Fruit fly (Drosophila melanogaster): ENCODE data around the gene 7B2.
A peak's percentile ranks its signal among the peaks of the same experiment; 100 is the strongest.

The 7B2 gene

DNA sequence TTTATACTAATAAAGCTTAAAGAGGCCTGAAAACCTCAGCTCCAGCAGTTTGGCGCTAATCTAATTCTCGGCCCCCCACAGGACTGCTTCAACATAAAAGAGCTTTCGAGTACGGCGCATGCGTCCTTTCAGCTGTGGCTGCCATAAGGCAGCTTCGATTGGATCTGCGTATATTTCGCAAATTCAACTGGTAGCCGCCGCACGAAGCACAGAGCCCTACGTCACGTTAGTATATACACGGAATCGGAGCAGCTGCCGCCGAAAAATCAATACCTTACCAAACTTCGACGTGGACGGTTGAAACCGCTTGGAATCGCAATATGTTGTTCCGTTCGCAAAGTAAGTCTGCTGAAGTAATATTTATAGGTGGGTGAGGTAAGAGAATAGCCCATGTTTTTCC, at the start of gene 7B2:
Gene 7B2 (plus strand): TSS at position 169 of the 400 bp plus-strand sequence.
- no peak for TF ChIP-seq CG14655 (GFP tag; optimal IDR thresholded peaks at IDR 0.05)
- no peak for TF ChIP-seq CG13204 (GFP tag; optimal IDR thresholded peaks at IDR 0.05)
- no peak for TF ChIP-seq Ets98B (GFP tag; IDR thresholded peaks at IDR 0.05)
- no peak for TF ChIP-seq Snoo (tag; optimal IDR thresholded peaks at IDR 0.05)
- TF ChIP-seq CG8301 (tag; optimal IDR thresholded peaks at IDR 0.05): no peak
- no peak for TF ChIP-seq CG12605 (GFP tag; IDR thresholded peaks at IDR 0.05)
- TF ChIP-seq fd96Ca (GFP tag; IDR thresholded peaks at IDR 0.05): no peak
- TF ChIP-seq CG32121 (GFP tag; IDR thresholded peaks at IDR 0.05): no peak
- TF ChIP-seq D1 (tag; optimal IDR thresholded peaks at IDR 0.05): no peak
- TF ChIP-seq Pif1B (GFP tag; optimal IDR thresholded peaks at IDR 0.05): no peak
- TF ChIP-seq CG10348 (GFP tag; IDR thresholded peaks at IDR 0.05): no peak

DNA sequence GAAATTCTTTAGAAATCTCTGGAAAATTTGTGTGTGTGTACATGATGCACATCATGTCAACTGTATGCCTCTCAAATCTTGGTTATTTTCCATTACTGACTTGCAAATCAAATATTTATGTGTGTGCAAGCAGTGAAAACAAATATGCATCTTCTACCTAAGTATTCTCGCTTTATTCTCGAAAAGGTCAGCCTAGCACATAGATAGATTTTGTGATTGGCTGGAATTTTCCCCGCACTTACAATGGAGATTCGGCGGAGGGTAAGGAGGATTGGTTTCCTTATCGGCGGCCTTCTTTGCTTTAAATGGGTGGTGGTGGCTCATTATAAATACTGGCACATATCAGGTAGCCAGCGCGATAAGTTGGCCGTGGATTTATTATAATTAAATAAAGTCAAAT, 48.7 kb upstream of the 7B2 start:
- TF ChIP-seq gl (tag; optimal IDR thresholded peaks at IDR 0.05) (no peak), Pif1A (GFP tag; optimal IDR thresholded peaks at IDR 0.05) (no peak), CG34367 (tag; optimal IDR thresholded peaks at IDR 0.05) (no peak), CG15710 (tag; optimal IDR thresholded peaks at IDR 0.05) (no peak), CG32121 (GFP tag; IDR thresholded peaks at IDR 0.05) (no peak), rn (GFP tag; IDR thresholded peaks at IDR 0.05) (no peak)

DNA sequence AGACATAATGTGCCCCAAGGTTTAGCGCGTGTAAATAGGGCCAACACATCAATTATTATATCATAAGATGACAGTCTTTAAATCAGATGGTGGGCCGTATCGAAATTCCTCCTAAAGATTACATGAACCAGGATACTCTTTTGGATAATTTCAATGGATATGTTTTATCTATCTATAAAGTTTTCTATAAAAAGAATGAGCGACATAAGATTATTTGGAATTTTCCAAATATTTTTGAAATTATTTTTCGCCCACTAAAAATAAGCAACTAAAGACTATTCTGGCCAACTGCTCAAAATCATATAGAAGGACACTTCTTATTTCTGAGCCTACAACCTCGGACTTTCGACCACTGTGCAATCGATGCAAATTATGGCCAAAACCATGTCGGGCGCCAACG, 46.2 kb upstream of the 7B2 start:
- TF ChIP-seq Ets98B (GFP tag; IDR thresholded peaks at IDR 0.05) (0 out of 2 replicates have a peak, but pooled peaks have one; percentile 21), CG8159 (tag; optimal IDR thresholded peaks at IDR 0.05) (peak; percentile 43), Pif1A (GFP tag; optimal IDR thresholded peaks at IDR 0.05) (peak; percentile 32), EcR (GFP tag; optimal IDR thresholded peaks at IDR 0.05) (no peak), Snoo (tag; optimal IDR thresholded peaks at IDR 0.05) (no peak), CG17806 (tag; optimal IDR thresholded peaks at IDR 0.05) (peak; percentile 22), CG32121 (GFP tag; IDR thresholded peaks at IDR 0.05) (no peak), CG9948 (tag; optimal IDR thresholded peaks at IDR 0.05) (peak; percentile 15), fd96Ca (GFP tag; IDR thresholded peaks at IDR 0.05) (no peak), CG15710 (tag; optimal IDR thresholded peaks at IDR 0.05) (peak; percentile 19), CG8301 (tag; optimal IDR thresholded peaks at IDR 0.05) (peak; percentile 21), CG14655 (GFP tag; optimal IDR thresholded peaks at IDR 0.05) (peak; percentile 42)

DNA sequence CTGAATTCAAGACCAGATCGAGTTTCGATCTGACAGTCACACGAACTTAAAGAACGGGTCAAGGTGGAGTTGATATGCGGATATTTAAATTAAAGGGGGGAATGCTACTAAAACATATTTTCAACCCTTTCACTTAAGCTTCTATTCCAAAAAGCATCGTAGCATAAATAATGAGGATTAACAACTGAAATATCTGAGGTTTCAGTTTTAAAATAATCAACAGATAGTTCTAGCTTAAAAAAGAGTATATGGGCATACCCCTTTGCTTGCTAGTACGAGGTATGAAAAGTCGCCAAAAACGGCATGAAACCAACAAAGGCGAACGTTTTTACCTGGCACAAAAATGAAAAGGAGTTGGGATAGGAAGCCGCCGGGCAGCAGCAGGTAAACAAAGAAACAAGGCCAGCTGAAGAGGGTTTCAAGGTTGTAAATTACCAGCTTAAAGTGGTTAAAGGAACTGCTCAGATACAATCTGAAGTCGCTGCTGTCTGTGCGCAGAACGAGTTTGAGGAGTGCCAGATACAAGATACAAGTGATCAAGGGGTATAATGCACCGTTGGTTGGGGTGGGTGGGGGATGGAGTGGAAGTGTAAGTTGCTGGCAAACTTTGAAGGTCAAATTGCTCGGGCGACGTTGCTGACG, 44.7 kb upstream of the 7B2 start:
- TF ChIP-seq fd96Ca (GFP tag; IDR thresholded peaks at IDR 0.05) (no peak), CG8301 (tag; optimal IDR thresholded peaks at IDR 0.05) (no peak), Pif1B (GFP tag; optimal IDR thresholded peaks at IDR 0.05) (peak; percentile 16), Pif1A (GFP tag; optimal IDR thresholded peaks at IDR 0.05) (peak; percentile 17), CG9948 (tag; optimal IDR thresholded peaks at IDR 0.05) (peak; percentile 60), EcR (GFP tag; optimal IDR thresholded peaks at IDR 0.05) (peak; percentile 91), rn (GFP tag; IDR thresholded peaks at IDR 0.05) (no peak), CG32121 (GFP tag; IDR thresholded peaks at IDR 0.05) (no peak), CG4496 (GFP tag; IDR thresholded peaks at IDR 0.05) (0 out of 3 replicates have a peak, but pooled peaks have one; percentile 20), gl (tag; optimal IDR thresholded peaks at IDR 0.05) (no peak), CG8159 (tag; optimal IDR thresholded peaks at IDR 0.05) (peak; percentile 72), CG34367 (tag; optimal IDR thresholded peaks at IDR 0.05) (peak; percentile 35), Ets98B (GFP tag; IDR thresholded peaks at IDR 0.05) (no peak), CG17806 (tag; optimal IDR thresholded peaks at IDR 0.05) (peak; percentile 62), CG15710 (tag; optimal IDR thresholded peaks at IDR 0.05) (peak; percentile 63), Snoo (tag; optimal IDR thresholded peaks at IDR 0.05) (no peak), D1 (tag; optimal IDR thresholded peaks at IDR 0.05) (no peak), CG13204 (GFP tag; optimal IDR thresholded peaks at IDR 0.05) (no peak), CG14655 (GFP tag; optimal IDR thresholded peaks at IDR 0.05) (no peak), CG12605 (GFP tag; IDR thresholded peaks at IDR 0.05) (no peak)

DNA sequence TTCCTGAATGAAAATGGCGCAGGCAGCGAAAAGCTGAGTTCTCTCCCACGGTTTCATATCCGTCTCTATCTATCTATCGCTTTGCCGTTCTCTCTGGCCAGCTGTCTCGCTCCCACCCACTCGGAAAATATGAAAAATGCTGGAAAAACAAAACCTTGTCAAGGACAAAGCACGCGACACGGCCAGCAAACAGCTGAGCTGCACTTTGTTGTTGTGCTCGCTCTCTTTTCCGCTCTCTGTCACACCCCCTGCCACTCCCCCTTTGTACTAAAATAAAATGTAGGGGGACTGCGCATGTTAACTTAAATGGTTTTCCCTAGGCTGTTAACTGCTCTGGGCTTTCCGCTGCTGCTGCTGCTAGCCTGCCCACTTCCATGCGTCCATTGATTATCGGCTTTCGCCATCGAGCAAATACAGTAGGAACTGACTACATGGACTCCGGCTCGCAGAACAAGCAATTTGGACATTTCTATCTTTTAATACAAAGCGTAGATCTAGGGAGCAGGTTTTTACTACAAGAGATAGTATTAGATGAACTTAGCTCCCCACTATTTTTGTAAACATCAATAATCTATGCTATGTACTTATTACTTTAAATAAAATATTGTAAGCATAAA, 29.8 kb upstream of the 7B2 start:
- TF ChIP-seq CG8159 (tag; optimal IDR thresholded peaks at IDR 0.05) (no peak), CG4496 (GFP tag; IDR thresholded peaks at IDR 0.05) (no peak), CG9948 (tag; optimal IDR thresholded peaks at IDR 0.05) (no peak), CG15710 (tag; optimal IDR thresholded peaks at IDR 0.05) (no peak), Snoo (tag; optimal IDR thresholded peaks at IDR 0.05) (no peak), CG13204 (GFP tag; optimal IDR thresholded peaks at IDR 0.05) (no peak), Ets98B (GFP tag; IDR thresholded peaks at IDR 0.05) (no peak), EcR (GFP tag; optimal IDR thresholded peaks at IDR 0.05) (no peak), rn (GFP tag; IDR thresholded peaks at IDR 0.05) (no peak), D1 (tag; optimal IDR thresholded peaks at IDR 0.05) (no peak), fd96Ca (GFP tag; IDR thresholded peaks at IDR 0.05) (no peak), CG12605 (GFP tag; IDR thresholded peaks at IDR 0.05) (no peak), CG17806 (tag; optimal IDR thresholded peaks at IDR 0.05) (no peak), CG14655 (GFP tag; optimal IDR thresholded peaks at IDR 0.05) (no peak), gl (tag; optimal IDR thresholded peaks at IDR 0.05) (no peak), CG8301 (tag; optimal IDR thresholded peaks at IDR 0.05) (no peak), Pif1B (GFP tag; optimal IDR thresholded peaks at IDR 0.05) (no peak), Pif1A (GFP tag; optimal IDR thresholded peaks at IDR 0.05) (no peak), CG32121 (GFP tag; IDR thresholded peaks at IDR 0.05) (no peak), CG34367 (tag; optimal IDR thresholded peaks at IDR 0.05) (no peak)

Data from whole organism, pupa.